Worm (Caenorhabditis elegans) whole organism, L4 larva: Measurements from ENCODE around the gene dhcr-7.

Source experiments
- D1046.2 ChIP-seq: fragments of 200-800 bp; sonication (Bioruptor generic); IDR thresholded peaks from 2 replicates; pipeline ENCODE4 v1.3.6; 2022; ENCODE audit warnings: missing genetic modification characterization, missing compliant biosample characterization
- F26F4.8 ChIP-seq: fragments of 200-800 bp; sonication (Bioruptor generic); conservative IDR thresholded peaks from 2 replicates; pipeline ENCODE4 v1.3.6; 2022; ENCODE audit warnings: missing genetic modification characterization, missing compliant biosample characterization
- F37D6.2 ChIP-seq: sonication (generic microtip); optimal IDR thresholded peaks from 2 replicates; lab custom pipeline; 2016; ENCODE audit warnings: mild to moderate bottlenecking, missing genetic modification characterization, missing compliant biosample characterization
- F44E2.7 ChIP-seq: fragments of 200-800 bp; sonication (Bioruptor generic); IDR thresholded peaks from 2 replicates; pipeline ENCODE4 v2.1.2; 2022; ENCODE audit warnings: missing genetic modification characterization, missing compliant biosample characterization
- R02D3.7 ChIP-seq: fragments of 150-350 bp; sonication (generic microtip); optimal IDR thresholded peaks from 3 replicates; lab custom pipeline; 2014; ENCODE audit warnings: missing biosample characterization, missing genetic modification characterization
- Y5F2A.4 ChIP-seq: fragments of 200-800 bp; sonication (Bioruptor generic); optimal IDR thresholded peaks from 2 replicates; lab custom pipeline; 2018; ENCODE audit warnings: mild to moderate bottlenecking, missing genetic modification characterization, missing compliant biosample characterization
- Y75B8A.6 ChIP-seq: fragments of 200-800 bp; sonication (Bioruptor generic); IDR thresholded peaks from 2 replicates; pipeline ENCODE4 v1.3.6; 2022; ENCODE audit warnings: missing genetic modification reagents, missing genetic modification characterization, missing compliant biosample characterization
- ZK546.5 ChIP-seq, 2 experiments: sonication (generic microtip); optimal IDR thresholded peaks; 2 replicates each; lab custom pipeline; 2017; ENCODE audit warnings: missing biosample characterization in 2 of 2, missing genetic modification characterization in 2 of 2
- aly-2 ChIP-seq: sonication (generic microtip); optimal IDR thresholded peaks from 2 replicates; lab custom pipeline; 2018; ENCODE audit warnings: missing biosample characterization, missing genetic modification characterization
- ceh-20 ChIP-seq: fragments of 200-800 bp; sonication (Bioruptor generic); IDR thresholded peaks from 2 replicates; pipeline ENCODE4 v1.3.6; 2022; ENCODE audit warnings: missing genetic modification reagents, missing genetic modification characterization, missing compliant biosample characterization
- ceh-28 ChIP-seq: fragments of 150-350 bp; optimal IDR thresholded peaks from 2 replicates; lab custom pipeline; 2014; ENCODE audit warnings: missing biosample characterization, missing genetic modification reagents, missing genetic modification characterization
- ctbp-1 ChIP-seq: fragments of 200-800 bp; sonication (Bioruptor generic); IDR thresholded peaks from 2 replicates; pipeline ENCODE4 v1.3.6; 2022; ENCODE audit warnings: missing genetic modification reagents, missing genetic modification characterization, missing compliant biosample characterization
- daf-12 ChIP-seq: fragments of 150-350 bp; optimal IDR thresholded peaks from 2 replicates; lab custom pipeline; 2014; ENCODE audit warnings: missing biosample characterization, missing genetic modification reagents, missing genetic modification characterization
- daf-16 ChIP-seq, 3 experiments: sonication (generic microtip); optimal IDR thresholded peaks; 2 replicates each; lab custom pipeline; 2016 to 2017; ENCODE audit warnings: missing genetic modification characterization in 3 of 3, missing genetic modification reagents in 3 of 3, mild to moderate bottlenecking in 2 of 3, missing compliant biosample characterization in 2 of 3, missing biosample characterization in 1 of 3, moderate library complexity in 1 of 3
- daf-19 ChIP-seq: fragments of 200-800 bp; sonication (Bioruptor generic); conservative IDR thresholded peaks from 2 replicates; pipeline ENCODE4 v1.3.6; 2022; ENCODE audit warnings: missing genetic modification characterization, missing compliant biosample characterization
- duxl-1 ChIP-seq: sonication (generic microtip); optimal IDR thresholded peaks from 2 replicates; lab custom pipeline; 2016; ENCODE audit warnings: mild to moderate bottlenecking, missing genetic modification characterization, moderate library complexity, missing compliant biosample characterization; ENCODE audit not compliant: poor library complexity
- dve-1 ChIP-seq: sonication (generic microtip); optimal IDR thresholded peaks from 2 replicates; lab custom pipeline; 2017; ENCODE audit warnings: antibody characterized with exemption, mild to moderate bottlenecking, missing genetic modification characterization, missing compliant biosample characterization; ENCODE audit not compliant: insufficient read depth
- egl-27 ChIP-seq: sonication (generic microtip); optimal IDR thresholded peaks from 3 replicates; lab custom pipeline; 2017; ENCODE audit warnings: missing biosample characterization, missing genetic modification reagents, missing genetic modification characterization
- fkh-10 ChIP-seq: fragments of 150-350 bp; optimal IDR thresholded peaks from 2 replicates; lab custom pipeline; 2014; ENCODE audit warnings: missing biosample characterization, missing genetic modification reagents, missing genetic modification characterization
- fos-1 ChIP-seq: fragments of 150-350 bp; optimal IDR thresholded peaks from 2 replicates; lab custom pipeline; 2014; ENCODE audit warnings: missing biosample characterization, missing genetic modification characterization
- hlh-30 ChIP-seq: sonication (generic microtip); optimal IDR thresholded peaks from 2 replicates; lab custom pipeline; 2017; ENCODE audit warnings: antibody characterized with exemption, mild to moderate bottlenecking, missing genetic modification characterization, missing compliant biosample characterization; ENCODE audit not compliant: insufficient read depth
- jun-1 ChIP-seq: fragments of 150-350 bp; optimal IDR thresholded peaks from 2 replicates; lab custom pipeline; 2014; ENCODE audit warnings: missing biosample characterization, missing genetic modification reagents, missing genetic modification characterization
- lin-1 ChIP-seq: fragments of 200-800 bp; sonication (Bioruptor generic); IDR thresholded peaks from 2 replicates; pipeline ENCODE4 v1.3.6; 2022; ENCODE audit warnings: missing genetic modification reagents, missing genetic modification characterization, missing compliant biosample characterization
- lin-13 ChIP-seq: fragments of 150-350 bp; optimal IDR thresholded peaks from 2 replicates; lab custom pipeline; 2014; ENCODE audit warnings: missing biosample characterization, missing genetic modification reagents, missing genetic modification characterization
- lin-15B ChIP-seq: fragments of 150-350 bp; sonication (generic microtip); optimal IDR thresholded peaks from 3 replicates; lab custom pipeline; 2014; ENCODE audit warnings: missing biosample characterization, missing genetic modification characterization
- lin-29 ChIP-seq: fragments of 200-800 bp; sonication (Bioruptor generic); IDR thresholded peaks from 2 replicates; pipeline ENCODE4 v1.3.6; 2022; ENCODE audit warnings: missing genetic modification reagents, missing genetic modification characterization, missing compliant biosample characterization
- lin-38 ChIP-seq: fragments of 200-800 bp; sonication (Bioruptor generic); IDR thresholded peaks from 2 replicates; pipeline ENCODE4 v1.3.6; 2022; ENCODE audit warnings: missing genetic modification reagents, missing genetic modification characterization, missing compliant biosample characterization
- lin-39 ChIP-seq: fragments of 150-350 bp; optimal IDR thresholded peaks from 2 replicates; lab custom pipeline; 2014; ENCODE audit warnings: missing biosample characterization, missing genetic modification reagents, missing genetic modification characterization
- lir-3 ChIP-seq: sonication (generic microtip); optimal IDR thresholded peaks from 2 replicates; lab custom pipeline; 2016; ENCODE audit warnings: mild to moderate bottlenecking, missing genetic modification characterization, missing compliant biosample characterization
- mdt-29 ChIP-seq: fragments of 200-800 bp; sonication (Bioruptor generic); IDR thresholded peaks from 2 replicates; pipeline ENCODE4 v1.3.6; 2022; ENCODE audit warnings: missing genetic modification reagents, missing genetic modification characterization, missing compliant biosample characterization
- mxl-2 ChIP-seq: fragments of 200-800 bp; sonication (Bioruptor generic); conservative IDR thresholded peaks from 2 replicates; pipeline ENCODE4 v1.3.6; 2022; ENCODE audit warnings: missing genetic modification reagents, missing genetic modification characterization, missing compliant biosample characterization
- mxl-3 ChIP-seq: fragments of 200-800 bp; sonication (Bioruptor generic); optimal IDR thresholded peaks from 2 replicates; lab custom pipeline; 2018; ENCODE audit warnings: mild to moderate bottlenecking, missing genetic modification characterization, missing compliant biosample characterization
- nhr-10 ChIP-seq: fragments of 150-350 bp; optimal IDR thresholded peaks from 2 replicates; lab custom pipeline; 2014; ENCODE audit warnings: missing biosample characterization, missing genetic modification characterization
- nhr-102 ChIP-seq: sonication (generic microtip); optimal IDR thresholded peaks from 2 replicates; lab custom pipeline; 2016; ENCODE audit warnings: mild to moderate bottlenecking, missing genetic modification characterization, moderate library complexity, missing compliant biosample characterization
- nhr-111 ChIP-seq: fragments of 200-800 bp; sonication (Bioruptor generic); optimal IDR thresholded peaks from 2 replicates; lab custom pipeline; 2018; ENCODE audit warnings: mild to moderate bottlenecking, missing genetic modification characterization, missing compliant biosample characterization
- nhr-237 ChIP-seq: sonication (generic microtip); optimal IDR thresholded peaks from 2 replicates; lab custom pipeline; 2017; ENCODE audit warnings: missing biosample characterization, missing genetic modification characterization
- nhr-25 ChIP-seq: sonication (generic microtip); optimal IDR thresholded peaks from 2 replicates; lab custom pipeline; 2017; ENCODE audit warnings: missing genetic modification characterization, mild to moderate bottlenecking, missing compliant biosample characterization, antibody characterized with exemption, moderate library complexity, borderline replicate concordance; ENCODE audit not compliant: insufficient read depth
- nhr-41 ChIP-seq: fragments of 200-800 bp; sonication (Bioruptor generic); IDR thresholded peaks from 2 replicates; pipeline ENCODE4 v1.3.6; 2022; ENCODE audit warnings: missing genetic modification reagents, missing genetic modification characterization, missing compliant biosample characterization
- pha-4 ChIP-seq, 2 experiments: fragments of 150-350 bp in 1 of 2; fragments of 200-800 bp in 1 of 2; sonication (Bioruptor generic) in 1 of 2; IDR thresholded peaks in 1 of 2; optimal IDR thresholded peaks in 1 of 2; 2 replicates each; pipeline versions ENCODE4 v1.3.6 to Lab custom; 2014 to 2022; ENCODE audit warnings: missing genetic modification characterization in 2 of 2, missing genetic modification reagents in 2 of 2, missing biosample characterization in 1 of 2, missing compliant biosample characterization in 1 of 2
- pqm-1 ChIP-seq: sonication (generic microtip); optimal IDR thresholded peaks from 2 replicates; lab custom pipeline; 2017; ENCODE audit warnings: missing biosample characterization, missing genetic modification characterization
- saeg-2 ChIP-seq: fragments of 200-800 bp; sonication (Bioruptor generic); IDR thresholded peaks from 2 replicates; pipeline ENCODE4 v1.3.6; 2022; ENCODE audit warnings: missing genetic modification reagents, missing genetic modification characterization, missing compliant biosample characterization
- sdz-12 ChIP-seq: fragments of 200-800 bp; sonication (Bioruptor generic); optimal IDR thresholded peaks from 2 replicates; lab custom pipeline; 2018; ENCODE audit warnings: mild to moderate bottlenecking, missing genetic modification characterization, missing compliant biosample characterization
- set-16 ChIP-seq: fragments of 200-800 bp; sonication (Bioruptor generic); IDR thresholded peaks from 2 replicates; pipeline ENCODE4 v1.3.6; 2022; ENCODE audit warnings: missing genetic modification reagents, missing genetic modification characterization, missing compliant biosample characterization
- snpc-4 ChIP-seq: fragments of 150-350 bp; optimal IDR thresholded peaks from 2 replicates; lab custom pipeline; 2014; ENCODE audit warnings: missing biosample characterization, missing genetic modification characterization
- tra-1 ChIP-seq: fragments of 200-800 bp; sonication (Bioruptor generic); IDR thresholded peaks from 2 replicates; pipeline ENCODE4 v1.3.6; 2022; ENCODE audit warnings: missing genetic modification reagents, missing genetic modification characterization, missing compliant biosample characterization
- unc-62 ChIP-seq, 3 experiments: fragments of 150-350 bp in 1 of 3; sonication (generic microtip); optimal IDR thresholded peaks in 2 of 3; peaks in 1 of 3; 1 replicate in 1 of 3; 2 replicates in 2 of 3; lab custom pipeline; 2014 to 2017; ENCODE audit warnings: missing biosample characterization in 3 of 3, missing genetic modification characterization in 3 of 3, missing genetic modification reagents in 3 of 3, missing genotype in 1 of 3
- zfp-2 ChIP-seq: sonication (generic microtip); optimal IDR thresholded peaks from 2 replicates; lab custom pipeline; 2016; ENCODE audit warnings: mild to moderate bottlenecking, missing genetic modification characterization, missing compliant biosample characterization
- zfp-3 ChIP-seq: fragments of 200-800 bp; sonication (Bioruptor generic); conservative IDR thresholded peaks from 2 replicates; pipeline ENCODE4 v1.3.6; 2022; ENCODE audit warnings: missing genetic modification reagents, missing genetic modification characterization, missing compliant biosample characterization
- ztf-11 ChIP-seq: fragments of 150-350 bp; optimal IDR thresholded peaks from 2 replicates; lab custom pipeline; 2014; ENCODE audit warnings: missing biosample characterization, missing genetic modification characterization
- ztf-7 ChIP-seq: fragments of 150-350 bp; optimal IDR thresholded peaks from 2 replicates; lab custom pipeline; 2014; ENCODE audit warnings: missing biosample characterization, missing genetic modification characterization

dhcr-7 gene

ce11 chrV:20498980-20499379, 13.8 kb upstream of the dhcr-7 start, which contains the start of gene dct-16 (continued):
- no peak for TF ChIP-seq unc-62 (GFP tag; optimal IDR thresholded peaks at IDR 0.05 in 1 of 2; lab: Kevin White, UChicago)
- TF ChIP-seq unc-62 (tag; optimal IDR thresholded peaks at IDR 0.05; lab: Kevin White, UChicago) = no peak
- TF ChIP-seq ztf-11 = no peak
- TF ChIP-seq nhr-111 (GFP tag; lab: Kevin White, UChicago) = no peak
- TF ChIP-seq lin-29 (GFP tag; lab: Robert Waterston, UW) = no peak
- TF ChIP-seq pha-4 (GFP tag; IDR thresholded peaks at IDR 0.05; lab: Robert Waterston, UW) = no peak
- no peak for TF ChIP-seq pha-4 (tag; optimal IDR thresholded peaks at IDR 0.05; lab: Kevin White, UChicago)
- TF ChIP-seq set-16 = no peak
- TF ChIP-seq lin-13 (GFP tag; lab: Kevin White, UChicago) = peak; percentile 33
- TF ChIP-seq ceh-20 (GFP tag; lab: Robert Waterston, UW) = no peak
- TF ChIP-seq zfp-3 (GFP tag; lab: Robert Waterston, UW) = no peak
- no peak for TF ChIP-seq snpc-4 (tag; lab: Kevin White, UChicago)
- TF ChIP-seq nhr-41 (GFP tag; lab: Robert Waterston, UW) = 0 out of 2 replicates have a peak, but pooled peaks have one; percentile 29
- no peak for TF ChIP-seq D1046.2
- peak; percentile 85 for TF ChIP-seq nhr-102 (tag; lab: Kevin White, UChicago)
- no peak for TF ChIP-seq F44E2.7 (GFP tag; lab: Robert Waterston, UW)
- TF ChIP-seq saeg-2 (GFP tag; lab: Robert Waterston, UW) = peak; percentile 58; the same call in 1 of the 2 replicates
- no peak for TF ChIP-seq ceh-28 (tag; lab: Kevin White, UChicago)
- TF ChIP-seq mdt-29 (GFP tag; lab: Robert Waterston, UW) = peak; percentile 70
- TF ChIP-seq lin-38 (GFP tag; lab: Robert Waterston, UW) = no peak
- no peak for TF ChIP-seq daf-12 (tag; lab: Kevin White, UChicago)
- no peak for TF ChIP-seq duxl-1
- TF ChIP-seq sdz-12 (GFP tag; lab: Kevin White, UChicago) = no peak
- TF ChIP-seq dve-1 (tag; lab: Kevin White, UChicago) = peak; percentile 86
- TF ChIP-seq F26F4.8 (GFP tag; lab: Robert Waterston, UW) = no peak
- TF ChIP-seq lin-1 = peak; percentile 12; the same call in 1 of the 2 replicates
- TF ChIP-seq mxl-3 (GFP tag; lab: Kevin White, UChicago) = peak; percentile 5
- TF ChIP-seq ZK546.5 (tag; optimal IDR thresholded peaks at IDR 0.05; lab: Kevin White, UChicago) = no peak
- peak in 1 of 2 experiments; percentile 21 for TF ChIP-seq daf-16 (GFP tag; optimal IDR thresholded peaks at IDR 0.05; lab: Kevin White, UChicago)
- peak; percentile 91 for TF ChIP-seq daf-16 (tag; optimal IDR thresholded peaks at IDR 0.05; lab: Kevin White, UChicago)
- TF ChIP-seq Y75B8A.6 (GFP tag; lab: Robert Waterston, UW) = no peak
- TF ChIP-seq aly-2 (tag; lab: Kevin White, UChicago) = no peak
- TF ChIP-seq tra-1 (GFP tag; lab: Robert Waterston, UW) = peak; percentile 76
- peak; percentile 57 for TF ChIP-seq hlh-30 (tag; lab: Kevin White, UChicago)
- no peak for TF ChIP-seq fos-1 (tag; lab: Kevin White, UChicago)
- TF ChIP-seq F37D6.2 (tag; lab: Kevin White, UChicago) = no peak
- TF ChIP-seq lin-39 (tag; lab: Kevin White, UChicago) = no peak
- TF ChIP-seq R02D3.7 = no peak
- TF ChIP-seq nhr-237 (tag; lab: Kevin White, UChicago) = no peak
- no peak for TF ChIP-seq mxl-2
- TF ChIP-seq ctbp-1 (GFP tag; lab: Robert Waterston, UW) = no peak
- no peak for TF ChIP-seq jun-1 (tag; lab: Kevin White, UChicago)
- TF ChIP-seq nhr-25 (tag; lab: Kevin White, UChicago) = no peak
- no peak for TF ChIP-seq egl-27
- no peak for TF ChIP-seq Y5F2A.4 (GFP tag; lab: Kevin White, UChicago)
- no peak for TF ChIP-seq nhr-10 (tag; lab: Kevin White, UChicago)
- no peak for TF ChIP-seq lir-3 (tag; lab: Kevin White, UChicago)
- no peak for TF ChIP-seq ztf-7
- peak; percentile 56 for TF ChIP-seq pqm-1 (tag; lab: Kevin White, UChicago)
- no peak for TF ChIP-seq fkh-10
- no peak for TF ChIP-seq daf-19 (GFP tag; lab: Robert Waterston, UW)
- no peak for TF ChIP-seq lin-15B (tag; lab: Kevin White, UChicago)
- no peak for TF ChIP-seq zfp-2 (tag; lab: Kevin White, UChicago)
